Worm (Caenorhabditis elegans) whole organism, midembryonic: ENCODE data around the gene lin-24.
"Not testable (repeated sequence)": the region's sequence is repeated elsewhere in the genome, so short reads cannot be mapped to it uniquely, and the experiment has no call there.

Source experiments
- flt-1 ChIP-seq: fragments of 200-800 bp; sonication (Bioruptor generic); IDR thresholded peaks from 2 replicates; pipeline ENCODE4 v1.3.6; 2022; ENCODE audit warnings: missing genetic modification characterization, missing compliant biosample characterization
- med-1 ChIP-seq: sonication (generic microtip); optimal IDR thresholded peaks from 2 replicates; lab custom pipeline; 2017; ENCODE audit warnings: missing genetic modification characterization, mild to moderate bottlenecking, missing compliant biosample characterization, antibody characterized with exemption, missing genetic modification reagents; ENCODE audit not compliant: insufficient read depth
- ref-1 ChIP-seq: fragments of 200-800 bp; sonication (Bioruptor generic); conservative IDR thresholded peaks from 2 replicates; pipeline ENCODE4 v1.3.6; 2022; ENCODE audit warnings: missing genetic modification reagents, missing genetic modification characterization, missing compliant biosample characterization

ce11 chrIV:12138093-12138492, 8.8 kb downstream of the lin-24 start, which contains the start of gene B0001.4:
- not testable (repeated sequence) for TF ChIP-seq flt-1 (GFP tag; lab: Robert Waterston, UW); ref-1; med-1 (GFP tag; lab: Kevin White, UChicago)
